Fruit fly (Drosophila melanogaster) whole organism, embryonic: Measurements from ENCODE around the gene CG15200.

ENCODE experiments used
- Antp ChIP-seq: fragments of 200-800 bp; sonication (Bioruptor generic); optimal IDR thresholded peaks from 3 replicates; lab custom pipeline; 2016; ENCODE audit warnings: missing biosample characterization, missing genetic modification characterization
- Atf-2 ChIP-seq: fragments of 200-800 bp; sonication (Bioruptor generic); optimal IDR thresholded peaks from 2 replicates; lab custom pipeline; 2016; ENCODE audit warnings: missing biosample characterization, missing genetic modification characterization
- CG11247 ChIP-seq: fragments of 200-800 bp; sonication (Bioruptor generic); IDR thresholded peaks from 2 replicates; pipeline ENCODE4 v1.3.6; 2022; ENCODE audit warnings: missing biosample characterization, missing genetic modification characterization
- CG11504 ChIP-seq: fragments of 200-800 bp; sonication (Bioruptor generic); optimal IDR thresholded peaks from 3 replicates; lab custom pipeline; 2019; ENCODE audit warnings: missing biosample characterization, mild to moderate bottlenecking, missing genetic modification characterization, moderate library complexity
- CG12391 ChIP-seq: fragments of 200-800 bp; sonication (Bioruptor generic); optimal IDR thresholded peaks from 3 replicates; lab custom pipeline; 2018; ENCODE audit warnings: missing biosample characterization, mild to moderate bottlenecking, missing genetic modification characterization, moderate library complexity
- CG12659 ChIP-seq: fragments of 200-800 bp; sonication (Bioruptor generic); optimal IDR thresholded peaks from 3 replicates; lab custom pipeline; 2017; ENCODE audit warnings: mild to moderate bottlenecking, missing biosample characterization, missing genetic modification reagents, missing genetic modification characterization
- CG15514 ChIP-seq: fragments of 200-800 bp; sonication (Bioruptor generic); optimal IDR thresholded peaks from 3 replicates; lab custom pipeline; 2017; ENCODE audit warnings: missing biosample characterization, missing genetic modification characterization, mild to moderate bottlenecking, moderate library complexity, missing genetic modification reagents
- CG1647 ChIP-seq: fragments of 200-800 bp; sonication (Bioruptor generic); optimal IDR thresholded peaks from 3 replicates; lab custom pipeline; 2016; ENCODE audit warnings: missing biosample characterization, missing genetic modification characterization
- CG16815 ChIP-seq: fragments of 200-800 bp; sonication (Bioruptor generic); optimal IDR thresholded peaks from 3 replicates; lab custom pipeline; 2017; ENCODE audit warnings: missing biosample characterization, mild to moderate bottlenecking, missing genetic modification characterization
- CG17328 ChIP-seq: fragments of 200-800 bp; sonication (Bioruptor generic); IDR thresholded peaks from 2 replicates; pipeline ENCODE4 v1.3.6; 2022; ENCODE audit warnings: missing biosample characterization, missing genetic modification characterization
- CG17612 ChIP-seq: fragments of 200-800 bp; sonication (Bioruptor generic); IDR thresholded peaks from 2 replicates; pipeline ENCODE4 v1.3.6; 2022; ENCODE audit warnings: missing biosample characterization, missing genetic modification characterization
- CG17802 ChIP-seq: fragments of 200-800 bp; sonication (Bioruptor generic); optimal IDR thresholded peaks from 2 replicates; lab custom pipeline; 2018; ENCODE audit warnings: missing biosample characterization, mild to moderate bottlenecking, missing genetic modification characterization, moderate library complexity
- CG2116 ChIP-seq: fragments of 200-800 bp; sonication (Bioruptor generic); optimal IDR thresholded peaks from 3 replicates; lab custom pipeline; 2018; ENCODE audit warnings: missing biosample characterization, mild to moderate bottlenecking, missing genetic modification characterization
- CG2678 ChIP-seq: fragments of 200-800 bp; sonication (Bioruptor generic); optimal IDR thresholded peaks from 3 replicates; lab custom pipeline; 2019; ENCODE audit warnings: missing biosample characterization, mild to moderate bottlenecking, missing genetic modification characterization, moderate library complexity
- CG2712 ChIP-seq: fragments of 200-800 bp; optimal IDR thresholded peaks from 3 replicates; lab custom pipeline; 2019; ENCODE audit warnings: missing biosample characterization, mild to moderate bottlenecking, missing genetic modification characterization, moderate library complexity
- CG33557 ChIP-seq: fragments of 200-800 bp; sonication (Bioruptor generic); optimal IDR thresholded peaks from 2 replicates; lab custom pipeline; 2019; ENCODE audit warnings: missing biosample characterization, mild to moderate bottlenecking, missing genetic modification characterization, moderate library complexity
- CG6791 ChIP-seq: fragments of 200-800 bp; sonication (Bioruptor generic); IDR thresholded peaks from 3 replicates; pipeline ENCODE4 v1.3.6; 2022; ENCODE audit warnings: missing biosample characterization, missing genetic modification characterization; ENCODE audit not compliant: partially characterized antibody
- CG7372 ChIP-seq: fragments of 200-800 bp; sonication (Bioruptor generic); IDR thresholded peaks from 2 replicates; pipeline ENCODE4 v1.3.6; 2022; ENCODE audit warnings: missing biosample characterization, missing genetic modification characterization
- CG9727 ChIP-seq: fragments of 200-800 bp; sonication (Bioruptor generic); optimal IDR thresholded peaks from 3 replicates; lab custom pipeline; 2017; ENCODE audit warnings: missing biosample characterization, mild to moderate bottlenecking, missing genetic modification characterization
- E2f2 ChIP-seq: fragments of 200-800 bp; sonication (Bioruptor generic); IDR thresholded peaks from 2 replicates; pipeline ENCODE4 v1.3.6; 2022; ENCODE audit warnings: missing biosample characterization, missing genetic modification characterization
- Elba2 ChIP-seq: fragments of 200-800 bp; sonication (Bioruptor generic); optimal IDR thresholded peaks from 3 replicates; lab custom pipeline; 2016; ENCODE audit warnings: missing biosample characterization, missing genetic modification characterization
- HLH54F ChIP-seq: fragments of 200-800 bp; sonication (Bioruptor generic); optimal IDR thresholded peaks from 3 replicates; lab custom pipeline; 2016; ENCODE audit warnings: missing biosample characterization, missing genetic modification characterization
- Myb ChIP-seq: fragments of 200-800 bp; sonication (Bioruptor generic); optimal IDR thresholded peaks from 2 replicates; lab custom pipeline; 2016; ENCODE audit warnings: missing biosample characterization, missing genetic modification characterization
- Poxn ChIP-seq: fragments of 200-800 bp; sonication (Bioruptor generic); IDR thresholded peaks from 2 replicates; pipeline ENCODE4 v1.3.6; 2022; ENCODE audit warnings: missing biosample characterization, missing genetic modification characterization
- Sin3A ChIP-seq: fragments of >200 bp; optimal IDR thresholded peaks from 2 replicates; lab custom pipeline; 2018
- ab ChIP-seq: fragments of 200-800 bp; sonication (Bioruptor generic); optimal IDR thresholded peaks from 2 replicates; lab custom pipeline; 2016; ENCODE audit warnings: missing biosample characterization, missing genetic modification characterization
- ac ChIP-seq: fragments of 200-800 bp; sonication (Bioruptor generic); optimal IDR thresholded peaks from 3 replicates; lab custom pipeline; 2017; ENCODE audit warnings: missing biosample characterization, mild to moderate bottlenecking, missing genetic modification characterization
- ato ChIP-seq: fragments of 200-800 bp; sonication (Bioruptor generic); IDR thresholded peaks from 2 replicates; pipeline ENCODE4 v1.3.6; 2022; ENCODE audit warnings: missing biosample characterization, missing genetic modification characterization; ENCODE audit not compliant: partially characterized antibody
- btn ChIP-seq: fragments of 200-800 bp; sonication (Bioruptor generic); optimal IDR thresholded peaks from 2 replicates; lab custom pipeline; 2016; ENCODE audit warnings: missing biosample characterization, missing genetic modification characterization
- dm ChIP-seq: fragments of 200-800 bp; sonication (Bioruptor generic); optimal IDR thresholded peaks from 3 replicates; lab custom pipeline; 2016; ENCODE audit warnings: missing biosample characterization, missing genetic modification characterization
- dmrt99B ChIP-seq: fragments of 200-800 bp; sonication (Bioruptor generic); optimal IDR thresholded peaks from 2 replicates; lab custom pipeline; 2018; ENCODE audit warnings: missing biosample characterization, mild to moderate bottlenecking, missing genetic modification characterization, moderate library complexity
- hbn ChIP-seq: fragments of 200-800 bp; sonication (Bioruptor generic); IDR thresholded peaks from 2 replicates; pipeline ENCODE4 v1.3.6; 2022; ENCODE audit warnings: missing biosample characterization, missing genetic modification characterization; ENCODE audit not compliant: partially characterized antibody
- inv ChIP-seq: fragments of 200-800 bp; sonication (Bioruptor generic); IDR thresholded peaks from 2 replicates; pipeline ENCODE4 v1.3.6; 2022; ENCODE audit warnings: missing biosample characterization, missing genetic modification characterization; ENCODE audit not compliant: partially characterized antibody
- kni ChIP-seq: fragments of 200-800 bp; sonication (Bioruptor generic); optimal IDR thresholded peaks from 3 replicates; lab custom pipeline; 2017; ENCODE audit warnings: mild to moderate bottlenecking, missing biosample characterization, missing genetic modification reagents, missing genetic modification characterization
- knrl ChIP-seq: fragments of 200-800 bp; sonication (Bioruptor generic); IDR thresholded peaks from 3 replicates; pipeline ENCODE4 v1.3.6; 2022; ENCODE audit warnings: missing biosample characterization, missing genetic modification characterization; ENCODE audit not compliant: partially characterized antibody
- lov ChIP-seq, 2 experiments: fragments of 200-800 bp in 1 of 2; fragments of >200 bp in 1 of 2; sonication (Bioruptor generic) in 1 of 2; IDR thresholded peaks in 1 of 2; optimal IDR thresholded peaks in 1 of 2; 2 replicates in 1 of 2; 3 replicates in 1 of 2; pipeline versions ENCODE4 v1.3.6 to Lab custom; 2017 to 2022; ENCODE audit warnings: missing biosample characterization in 1 of 2, missing genetic modification characterization in 1 of 2
- nerfin-2 ChIP-seq: fragments of 200-800 bp; sonication (Bioruptor generic); IDR thresholded peaks from 2 replicates; pipeline ENCODE4 v1.3.6; 2022; ENCODE audit warnings: missing biosample characterization, missing genetic modification characterization; ENCODE audit not compliant: partially characterized antibody
- onecut ChIP-seq: fragments of 200-800 bp; sonication (Bioruptor generic); IDR thresholded peaks from 2 replicates; pipeline ENCODE4 v1.3.6; 2022; ENCODE audit warnings: missing biosample characterization, missing genetic modification characterization
- p53 ChIP-seq: fragments of 200-800 bp; sonication (Bioruptor generic); optimal IDR thresholded peaks from 2 replicates; lab custom pipeline; 2016; ENCODE audit warnings: missing biosample characterization, missing genetic modification characterization
- sc ChIP-seq, 3 experiments: fragments of >200 bp in 2 of 3; fragments of 200-800 bp in 1 of 3; sonication (Bioruptor generic) in 1 of 3; optimal IDR thresholded peaks; 2 replicates in 2 of 3; 3 replicates in 1 of 3; lab custom pipeline; 2017; ENCODE audit warnings: mild to moderate bottlenecking in 1 of 3, missing biosample characterization in 1 of 3, missing genetic modification characterization in 1 of 3, missing genetic modification reagents in 1 of 3
- schlank ChIP-seq: fragments of 200-800 bp; sonication (Bioruptor generic); optimal IDR thresholded peaks from 2 replicates; lab custom pipeline; 2018; ENCODE audit warnings: missing biosample characterization, mild to moderate bottlenecking, missing genetic modification characterization
- sens ChIP-seq: fragments of 200-800 bp; sonication (Bioruptor generic); peaks from one replicate; lab custom pipeline; 2016; ENCODE audit warnings: missing biosample characterization, missing genetic modification characterization
- sima ChIP-seq: fragments of 200-800 bp; sonication (Bioruptor generic); optimal IDR thresholded peaks from 2 replicates; lab custom pipeline; 2016; ENCODE audit warnings: missing biosample characterization, missing genetic modification characterization
- ssp ChIP-seq: fragments of 200-800 bp; sonication (Bioruptor generic); IDR thresholded peaks from 2 replicates; pipeline ENCODE4 v1.3.6; 2022; ENCODE audit warnings: missing biosample characterization, missing genetic modification characterization
- tup ChIP-seq: fragments of 200-800 bp; sonication (Bioruptor generic); optimal IDR thresholded peaks from 2 replicates; lab custom pipeline; 2016; ENCODE audit warnings: missing biosample characterization, mild to moderate bottlenecking, missing genetic modification characterization, moderate library complexity
- wdn ChIP-seq: fragments of 200-800 bp; sonication (Bioruptor generic); IDR thresholded peaks from 2 replicates; pipeline ENCODE4 v1.3.6; 2022; ENCODE audit warnings: missing biosample characterization, missing genetic modification characterization
- yki ChIP-seq: fragments of >200 bp; optimal IDR thresholded peaks from 3 replicates; lab custom pipeline; 2018
- zen ChIP-seq: fragments of 200-800 bp; sonication (Bioruptor generic); optimal IDR thresholded peaks from 3 replicates; lab custom pipeline; 2018; ENCODE audit warnings: missing biosample characterization, mild to moderate bottlenecking, missing genetic modification characterization, moderate library complexity
- zf30C ChIP-seq: fragments of 200-800 bp; sonication (Bioruptor generic); optimal IDR thresholded peaks from 3 replicates; lab custom pipeline; 2018; ENCODE audit warnings: missing biosample characterization, mild to moderate bottlenecking, missing genetic modification characterization

The CG15200 gene

dm6 chrX:11153826-11154510 lies 28.8 kb upstream of the CG15200 start, which contains the start of the genes rtv and Dlic (continued):
- peak; percentile 74 for TF ChIP-seq knrl (GFP tag; lab: Robert Waterston, UW)
- TF ChIP-seq CG11504 (tag; lab: Kevin White, UChicago): peak; percentile 44
- TF ChIP-seq CG17612 (GFP tag; lab: Robert Waterston, UW): no peak
- TF ChIP-seq CG7372 (GFP tag; lab: Robert Waterston, UW): no peak
- peak; percentile 12 for TF ChIP-seq Atf-2 (GFP tag; lab: Kevin White, UChicago)
- peak; percentile 67 for TF ChIP-seq CG2116 (GFP tag; lab: Kevin White, UChicago)
- no peak; the same call in 1 of the 2 replicates for TF ChIP-seq CG11247 (GFP tag; lab: Robert Waterston, UW)
- peak; percentile 52 for TF ChIP-seq ssp (GFP tag; lab: Robert Waterston, UW)
- TF ChIP-seq ato (GFP tag; lab: Robert Waterston, UW): no peak
- no peak for TF ChIP-seq Elba2 (GFP tag; lab: Kevin White, UChicago)
- TF ChIP-seq Poxn: no peak
- TF ChIP-seq CG33557: peak; percentile 6
- TF ChIP-seq CG6791 (GFP tag; lab: Robert Waterston, UW): peak; percentile 69; the same call in 2 of the 3 replicates
- peak; percentile 41 for TF ChIP-seq CG12391 (tag; lab: Kevin White, UChicago)
- no peak for TF ChIP-seq ab (GFP tag; lab: Kevin White, UChicago)
- peak; percentile 29 for TF ChIP-seq Myb (GFP tag; lab: Kevin White, UChicago)
- no peak for TF ChIP-seq CG16815 (GFP tag; lab: Kevin White, UChicago)
- TF ChIP-seq hbn (GFP tag; lab: Robert Waterston, UW): peak; percentile 82
- peak; percentile 48; the same call in 1 of the 2 replicates for TF ChIP-seq E2f2 (GFP tag; lab: Robert Waterston, UW)
- TF ChIP-seq yki: no peak
- no peak for TF ChIP-seq tup (GFP tag; lab: Kevin White, UChicago)
- peak; percentile 63 for TF ChIP-seq inv (GFP tag; lab: Robert Waterston, UW)
- TF ChIP-seq Antp (GFP tag; lab: Kevin White, UChicago): peak; percentile 41
- TF ChIP-seq dm (GFP tag; lab: Kevin White, UChicago): no peak
- TF ChIP-seq HLH54F: no peak
- TF ChIP-seq lov (optimal IDR thresholded peaks at IDR 0.05; lab: Kevin White, UChicago): no peak
- no peak for TF ChIP-seq lov (GFP tag; IDR thresholded peaks at IDR 0.05; lab: Robert Waterston, UW)
- TF ChIP-seq sens: peak; percentile 30
- TF ChIP-seq schlank (tag; lab: Kevin White, UChicago): no peak
- TF ChIP-seq CG17328 (GFP tag; lab: Robert Waterston, UW): no peak
- no peak for TF ChIP-seq CG17802 (tag; lab: Kevin White, UChicago)
- no peak for TF ChIP-seq sima
- peak; percentile 1 for TF ChIP-seq CG1647
- TF ChIP-seq CG2712 (tag; lab: Kevin White, UChicago): peak; percentile 65
- peak; percentile 68 for TF ChIP-seq Sin3A (lab: Kevin White, UChicago)
- TF ChIP-seq onecut (GFP tag; lab: Robert Waterston, UW): peak; percentile 33; the same call in 1 of the 2 replicates
- TF ChIP-seq btn (GFP tag; lab: Kevin White, UChicago): no peak
- no peak for TF ChIP-seq kni (GFP tag; lab: Kevin White, UChicago)
- TF ChIP-seq dmrt99B (tag; lab: Kevin White, UChicago): no peak
- TF ChIP-seq zf30C (GFP tag; lab: Kevin White, UChicago): no peak
- peak; percentile 24 for TF ChIP-seq CG9727 (GFP tag; lab: Kevin White, UChicago)
- TF ChIP-seq CG12659 (GFP tag; lab: Kevin White, UChicago): peak; percentile 72
- TF ChIP-seq p53: no peak
- peak; percentile 54; the same call in 1 of the 2 replicates for TF ChIP-seq nerfin-2 (GFP tag; lab: Robert Waterston, UW)
- TF ChIP-seq CG2678 (tag; lab: Kevin White, UChicago): peak; percentile 3
- TF ChIP-seq zen: peak; percentile 38
- TF ChIP-seq CG15514 (GFP tag; lab: Kevin White, UChicago): peak; percentile 48
- TF ChIP-seq sc (optimal IDR thresholded peaks at IDR 0.05; lab: Kevin White, UChicago): no peak
- no peak for TF ChIP-seq sc (GFP tag; optimal IDR thresholded peaks at IDR 0.05; lab: Kevin White, UChicago)
- TF ChIP-seq wdn: no peak
- no peak for TF ChIP-seq ac (GFP tag; lab: Kevin White, UChicago)
